Fruit fly (Drosophila melanogaster): ENCODE data around the gene Tbc1d8-9.

Tbc1d8-9 gene

dm6 chr3L:21363926-21364537 is 20.5 kb upstream of the Tbc1d8-9 start:
- TF ChIP-seq gce (GFP tag; IDR thresholded peaks at IDR 0.05) (peak; percentile 7; the same call in 1 of the 3 replicates), Drgx (GFP tag; IDR thresholded peaks at IDR 0.05) (peak; percentile 92), HLH4C (GFP tag; IDR thresholded peaks at IDR 0.05; ENCODE audit: partially characterized antibody) (0 out of 3 replicates have a peak, but pooled peaks have one; percentile 11), sim (GFP tag; IDR thresholded peaks at IDR 0.05) (0 out of 2 replicates have a peak, but pooled peaks have one; percentile 6), CG11093 (GFP tag; IDR thresholded peaks at IDR 0.05) (peak; percentile 41; the same call in 1 of the 3 replicates), Eip74EF (GFP tag; optimal IDR thresholded peaks at IDR 0.05) (no peak), ase (GFP tag; IDR thresholded peaks at IDR 0.05) (0 out of 3 replicates have a peak, but pooled peaks have one; percentile 7), CG1529 (GFP tag; optimal IDR thresholded peaks at IDR 0.05) (no peak)

dm6 chr3L:21359879-21360278 is 16.4 kb upstream of the Tbc1d8-9 start, which contains the start of gene CG32440:
Gene CG32440, plus strand, starts transcription at chr3L:21360179.
- TF ChIP-seq Stat92E (GFP tag; optimal IDR thresholded peaks at IDR 0.05), result no peak
- no peak for TF ChIP-seq onecut (GFP tag; IDR thresholded peaks at IDR 0.05)
- TF ChIP-seq CG10959 (GFP tag; IDR thresholded peaks at IDR 0.05), result no peak
- no peak for TF ChIP-seq Bgb (GFP tag; IDR thresholded peaks at IDR 0.05; ENCODE audit: partially characterized antibody)
- TF ChIP-seq CG4707 (GFP tag; optimal IDR thresholded peaks at IDR 0.05), result no peak
- TF ChIP-seq en (GFP tag; optimal IDR thresholded peaks at IDR 0.05), result no peak
- TF ChIP-seq Hr3 (GFP tag; optimal IDR thresholded peaks at IDR 0.05), result no peak
- no peak for TF ChIP-seq pan (optimal IDR thresholded peaks at IDR 0.05)
- no peak for TF ChIP-seq pan (GFP tag; optimal IDR thresholded peaks at IDR 0.05 in 1 of 2, IDR thresholded peaks at IDR 0.05 in 1 of 2)
- no peak for TF ChIP-seq Chrac-16 (GFP tag; optimal IDR thresholded peaks at IDR 0.05)
- TF ChIP-seq cwo (GFP tag; optimal IDR thresholded peaks at IDR 0.05), result no peak
- TF ChIP-seq CG10267 (tag; optimal IDR thresholded peaks at IDR 0.05), result no peak
- no peak for TF ChIP-seq CTCF (GFP tag; optimal IDR thresholded peaks at IDR 0.05)
- no peak for TF ChIP-seq dan (GFP tag; IDR thresholded peaks at IDR 0.05)
- no peak for TF ChIP-seq CG16779 (GFP tag; IDR thresholded peaks at IDR 0.05)

dm6 chr3L:21357383-21357782 is 13.9 kb upstream of the Tbc1d8-9 start, which contains the start of gene CG32437:
Gene CG32437, plus strand, starts transcription at chr3L:21357683.
- TF ChIP-seq repo (GFP tag; optimal IDR thresholded peaks at IDR 0.05) (no peak), ham (GFP tag; IDR thresholded peaks at IDR 0.05) (no peak), exex (tag; optimal IDR thresholded peaks at IDR 0.05) (no peak), CG18262 (tag; optimal IDR thresholded peaks at IDR 0.05) (no peak), CG30403 (GFP tag; optimal IDR thresholded peaks at IDR 0.05) (no peak), Hmr (GFP tag; optimal IDR thresholded peaks at IDR 0.05) (no peak), Lim3 (GFP tag; IDR thresholded peaks at IDR 0.05) (no peak), Trl (optimal IDR thresholded peaks at IDR 0.05) (no peak), Trl (GFP tag; optimal IDR thresholded peaks at IDR 0.05) (no peak), Gug (GFP tag; IDR thresholded peaks at IDR 0.05) (no peak), eyg (GFP tag; optimal IDR thresholded peaks at IDR 0.05) (no peak), otp (GFP tag; IDR thresholded peaks at IDR 0.05) (no peak), NC2β (GFP tag; optimal IDR thresholded peaks at IDR 0.05) (no peak), Six4 (GFP tag; optimal IDR thresholded peaks at IDR 0.05) (no peak)

DNA sequence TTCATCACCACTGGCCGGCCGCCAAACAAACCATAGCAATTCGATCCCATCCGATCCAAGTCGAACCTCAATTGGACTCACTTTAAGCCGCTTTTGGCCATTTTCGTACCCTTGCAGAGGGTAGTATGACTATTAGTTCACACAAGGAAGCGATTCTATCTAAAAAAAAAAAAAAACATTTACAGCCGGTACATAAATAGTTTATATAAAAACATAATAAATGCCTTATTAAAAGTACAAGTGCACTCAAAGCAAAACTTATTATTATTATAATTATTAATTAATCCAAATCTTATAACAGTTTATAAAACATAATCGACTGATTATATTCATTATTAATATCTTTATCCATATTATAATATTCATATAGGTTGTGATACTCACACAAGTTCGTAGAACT is 12.9 kb upstream of the Tbc1d8-9 start, which contains the start of gene CG12971:
Gene CG12971, minus strand, starts transcription at position 101 of the 400 bp plus-strand sequence.
- TF ChIP-seq pnt (GFP tag; optimal IDR thresholded peaks at IDR 0.05) (no peak), chif (GFP tag; optimal IDR thresholded peaks at IDR 0.05) (no peak), D19A (tag; optimal IDR thresholded peaks at IDR 0.05) (peak; percentile 33), CG30403 (GFP tag; optimal IDR thresholded peaks at IDR 0.05) (no peak)
